Fruit fly (Drosophila melanogaster) whole organism, prepupa: ENCODE results near the gene SCCRO.
A peak's percentile ranks its signal among the peaks of the same experiment; 100 is the strongest.

ENCODE experiments used
- Blimp-1 ChIP-seq: fragments of 200-800 bp; sonication (Bioruptor generic); optimal IDR thresholded peaks from 3 replicates; lab custom pipeline; 2017; ENCODE audit warnings: missing biosample characterization, missing genetic modification characterization, mild to moderate bottlenecking, moderate library complexity, missing genetic modification reagents
- CG10631 ChIP-seq: fragments of 200-800 bp; sonication (Bioruptor generic); optimal IDR thresholded peaks from 2 replicates; lab custom pipeline; 2016; ENCODE audit warnings: missing biosample characterization, missing genetic modification characterization
- CG10669 ChIP-seq: fragments of 200-800 bp; sonication (Bioruptor generic); optimal IDR thresholded peaks from 3 replicates; lab custom pipeline; 2018; ENCODE audit warnings: missing biosample characterization, mild to moderate bottlenecking, missing genetic modification characterization, moderate library complexity
- CG11294 ChIP-seq: fragments of 200-800 bp; sonication (Bioruptor generic); IDR thresholded peaks from 2 replicates; pipeline ENCODE4 v1.3.6; 2022; ENCODE audit warnings: missing biosample characterization, missing genetic modification characterization
- CG11762 ChIP-seq: fragments of 200-800 bp; sonication (Bioruptor generic); optimal IDR thresholded peaks from 3 replicates; lab custom pipeline; 2016; ENCODE audit warnings: missing biosample characterization, missing genetic modification characterization; ENCODE audit not compliant: insufficient read depth
- CG11902 ChIP-seq: fragments of 200-800 bp; sonication (Bioruptor generic); optimal IDR thresholded peaks from 3 replicates; lab custom pipeline; 2016; ENCODE audit warnings: missing biosample characterization, missing genetic modification characterization
- CG15336 ChIP-seq: fragments of 200-800 bp; sonication (Bioruptor generic); IDR thresholded peaks from 2 replicates; pipeline ENCODE4 v1.3.6; 2022; ENCODE audit warnings: missing biosample characterization, missing genetic modification characterization
- CG1621 ChIP-seq: fragments of 200-800 bp; sonication (Bioruptor generic); optimal IDR thresholded peaks from 3 replicates; lab custom pipeline; 2018; ENCODE audit warnings: missing biosample characterization, mild to moderate bottlenecking, missing genetic modification characterization
- CG16779 ChIP-seq: fragments of 200-800 bp; sonication (Bioruptor generic); optimal IDR thresholded peaks from 3 replicates; lab custom pipeline; 2017; ENCODE audit warnings: missing biosample characterization, mild to moderate bottlenecking, missing genetic modification characterization
- CG3032 ChIP-seq: fragments of 200-800 bp; optimal IDR thresholded peaks from 2 replicates; lab custom pipeline; 2019; ENCODE audit warnings: missing biosample characterization, mild to moderate bottlenecking, missing genetic modification characterization, moderate library complexity
- CG31627 ChIP-seq: fragments of 200-800 bp; sonication (Bioruptor generic); optimal IDR thresholded peaks from 3 replicates; lab custom pipeline; 2016; ENCODE audit warnings: missing biosample characterization, missing genetic modification characterization
- CG32006 ChIP-seq: fragments of 200-800 bp; sonication (Bioruptor generic); optimal IDR thresholded peaks from 3 replicates; lab custom pipeline; 2017; ENCODE audit warnings: missing biosample characterization, mild to moderate bottlenecking, missing genetic modification characterization
- CG34406 ChIP-seq: fragments of 200-800 bp; sonication (Bioruptor generic); optimal IDR thresholded peaks from 3 replicates; lab custom pipeline; 2016; ENCODE audit warnings: missing biosample characterization, missing genetic modification characterization
- CG3919 ChIP-seq: fragments of 200-800 bp; sonication (Bioruptor generic); optimal IDR thresholded peaks from 3 replicates; lab custom pipeline; 2016; ENCODE audit warnings: missing biosample characterization, missing genetic modification characterization
- CG4318 ChIP-seq: fragments of 200-800 bp; sonication (Bioruptor generic); optimal IDR thresholded peaks from 3 replicates; lab custom pipeline; 2017; ENCODE audit warnings: missing biosample characterization, mild to moderate bottlenecking, missing genetic modification characterization
- CG6276 ChIP-seq: fragments of 200-800 bp; sonication (Bioruptor generic); optimal IDR thresholded peaks from 2 replicates; lab custom pipeline; 2017; ENCODE audit warnings: missing biosample characterization, mild to moderate bottlenecking, missing genetic modification characterization
- CG6792 ChIP-seq: fragments of 200-800 bp; sonication (Bioruptor generic); optimal IDR thresholded peaks from 3 replicates; lab custom pipeline; 2016; ENCODE audit warnings: missing biosample characterization, missing genetic modification characterization
- CG6808 ChIP-seq: fragments of 200-800 bp; sonication (Bioruptor generic); optimal IDR thresholded peaks from 3 replicates; lab custom pipeline; 2017; ENCODE audit warnings: missing biosample characterization, missing genetic modification characterization, mild to moderate bottlenecking, moderate library complexity, missing genetic modification reagents
- CG6854 ChIP-seq: fragments of 200-800 bp; sonication (Bioruptor generic); optimal IDR thresholded peaks from 2 replicates; lab custom pipeline; 2017; ENCODE audit warnings: missing biosample characterization, mild to moderate bottlenecking, missing genetic modification characterization
- CG7368 ChIP-seq: fragments of 200-800 bp; sonication (Bioruptor generic); optimal IDR thresholded peaks from 3 replicates; lab custom pipeline; 2016; ENCODE audit warnings: missing biosample characterization, missing genetic modification characterization
- CG8119 ChIP-seq: fragments of 200-800 bp; sonication (Bioruptor generic); IDR thresholded peaks from 3 replicates; pipeline ENCODE4 v1.3.6; 2022; ENCODE audit warnings: missing biosample characterization, missing genetic modification characterization
- CG8319 ChIP-seq: fragments of 200-800 bp; sonication (Bioruptor generic); optimal IDR thresholded peaks from 3 replicates; lab custom pipeline; 2016; ENCODE audit warnings: missing biosample characterization, missing genetic modification characterization
- CG8632 ChIP-seq: fragments of 200-800 bp; sonication (Bioruptor generic); optimal IDR thresholded peaks from 3 replicates; lab custom pipeline; 2016; ENCODE audit warnings: missing biosample characterization, missing genetic modification characterization
- CG9139 ChIP-seq: fragments of 200-800 bp; sonication (Bioruptor generic); optimal IDR thresholded peaks from 3 replicates; lab custom pipeline; 2017; ENCODE audit warnings: missing biosample characterization, mild to moderate bottlenecking, missing genetic modification characterization
- Eip75B ChIP-seq: fragments of 200-800 bp; sonication (Bioruptor generic); optimal IDR thresholded peaks from 3 replicates; lab custom pipeline; 2016; ENCODE audit warnings: missing biosample characterization, missing genetic modification characterization
- Eip78C ChIP-seq: fragments of 200-800 bp; sonication (Bioruptor generic); peaks from one replicate; lab custom pipeline; 2016; ENCODE audit warnings: missing biosample characterization, missing genetic modification characterization
- Ets21C ChIP-seq: fragments of 200-800 bp; sonication (Bioruptor generic); optimal IDR thresholded peaks from 3 replicates; lab custom pipeline; 2016; ENCODE audit warnings: missing biosample characterization, missing genetic modification characterization
- Ets96B ChIP-seq: fragments of 200-800 bp; optimal IDR thresholded peaks from 2 replicates; lab custom pipeline; 2019; ENCODE audit warnings: missing biosample characterization, mild to moderate bottlenecking, missing genetic modification characterization, moderate library complexity
- Gug ChIP-seq: fragments of 200-800 bp; sonication (Bioruptor generic); IDR thresholded peaks from 2 replicates; pipeline ENCODE4 v1.3.6; 2022; ENCODE audit warnings: missing biosample characterization, missing genetic modification characterization
- Hr38 ChIP-seq: sonication (Bioruptor generic); optimal IDR thresholded peaks from 2 replicates; lab custom pipeline; 2016; ENCODE audit warnings: missing biosample characterization, missing genetic modification characterization
- Lpt ChIP-seq: fragments of 200-800 bp; sonication (Bioruptor generic); optimal IDR thresholded peaks from 3 replicates; lab custom pipeline; 2016; ENCODE audit warnings: missing biosample characterization, missing genetic modification characterization
- Met ChIP-seq: fragments of 200-800 bp; sonication (Bioruptor generic); optimal IDR thresholded peaks from 3 replicates; lab custom pipeline; 2016; ENCODE audit warnings: missing biosample characterization, missing genetic modification characterization
- Smox ChIP-seq: fragments of 200-800 bp; sonication (Bioruptor generic); optimal IDR thresholded peaks from 3 replicates; lab custom pipeline; 2016; ENCODE audit warnings: missing biosample characterization, missing genetic modification characterization
- Sox102F ChIP-seq: fragments of 200-800 bp; sonication (Bioruptor generic); optimal IDR thresholded peaks from 2 replicates; lab custom pipeline; 2016; ENCODE audit warnings: missing biosample characterization, mild to moderate bottlenecking, missing genetic modification characterization
- Sox14 ChIP-seq: fragments of 200-800 bp; sonication (Bioruptor generic); optimal IDR thresholded peaks from 3 replicates; lab custom pipeline; 2016; ENCODE audit warnings: missing biosample characterization, missing genetic modification characterization
- Sox15 ChIP-seq: fragments of 200-800 bp; sonication (Bioruptor generic); optimal IDR thresholded peaks from 3 replicates; lab custom pipeline; 2016; ENCODE audit warnings: missing biosample characterization, missing genetic modification characterization
- acj6 ChIP-seq: fragments of 200-800 bp; sonication (Bioruptor generic); optimal IDR thresholded peaks from 3 replicates; lab custom pipeline; 2016; ENCODE audit warnings: missing biosample characterization, missing genetic modification characterization
- cyc ChIP-seq: fragments of 200-800 bp; sonication (Bioruptor generic); optimal IDR thresholded peaks from 3 replicates; lab custom pipeline; 2016; ENCODE audit warnings: missing biosample characterization, missing genetic modification characterization
- dac ChIP-seq: fragments of 200-800 bp; sonication (Bioruptor generic); optimal IDR thresholded peaks from 2 replicates; lab custom pipeline; 2017; ENCODE audit warnings: missing biosample characterization, mild to moderate bottlenecking, missing genetic modification characterization
- dsx ChIP-seq: fragments of 200-800 bp; optimal IDR thresholded peaks from 3 replicates; lab custom pipeline; 2019; ENCODE audit warnings: missing biosample characterization, mild to moderate bottlenecking, missing genetic modification characterization, moderate library complexity; ENCODE audit not compliant: poor library complexity, severe bottlenecking
- eg ChIP-seq: fragments of 200-800 bp; sonication (Bioruptor generic); IDR thresholded peaks from 3 replicates; pipeline ENCODE4 v1.3.6; 2022; ENCODE audit warnings: missing biosample characterization, missing genetic modification characterization
- esn ChIP-seq: fragments of 200-800 bp; sonication (Bioruptor generic); optimal IDR thresholded peaks from 2 replicates; lab custom pipeline; 2016; ENCODE audit warnings: missing biosample characterization, mild to moderate bottlenecking, missing genetic modification characterization, moderate library complexity
- fd59A ChIP-seq: fragments of 200-800 bp; sonication (Bioruptor generic); optimal IDR thresholded peaks from 2 replicates; lab custom pipeline; 2017; ENCODE audit warnings: missing biosample characterization, mild to moderate bottlenecking, missing genetic modification characterization, missing genetic modification reagents
- fd85E ChIP-seq: fragments of 200-800 bp; sonication (Bioruptor generic); optimal IDR thresholded peaks from 3 replicates; lab custom pipeline; 2016; ENCODE audit warnings: missing biosample characterization, missing genetic modification characterization
- fkh ChIP-seq: fragments of 200-800 bp; sonication (Bioruptor generic); optimal IDR thresholded peaks from 3 replicates; lab custom pipeline; 2017; ENCODE audit warnings: missing biosample characterization, mild to moderate bottlenecking, missing genetic modification characterization, moderate library complexity
- lz ChIP-seq: fragments of 200-800 bp; sonication (Bioruptor generic); optimal IDR thresholded peaks from 3 replicates; lab custom pipeline; 2016; ENCODE audit warnings: missing biosample characterization, missing genetic modification characterization
- pdm3 ChIP-seq: fragments of 200-800 bp; sonication (Bioruptor generic); optimal IDR thresholded peaks from 3 replicates; lab custom pipeline; 2016; ENCODE audit warnings: missing biosample characterization, missing genetic modification characterization
- salr ChIP-seq, 2 experiments: fragments of 200-800 bp; sonication (Bioruptor generic); optimal IDR thresholded peaks; 3 replicates each; lab custom pipeline; 2016 to 2018; ENCODE audit warnings: missing biosample characterization in 2 of 2, missing genetic modification characterization in 2 of 2, mild to moderate bottlenecking in 1 of 2
- spab ChIP-seq: fragments of 200-800 bp; sonication (Bioruptor generic); optimal IDR thresholded peaks from 2 replicates; lab custom pipeline; 2017; ENCODE audit warnings: missing biosample characterization, mild to moderate bottlenecking, missing genetic modification characterization, missing genetic modification reagents
- ss ChIP-seq, 2 experiments: fragments of 200-800 bp; sonication (Bioruptor generic); optimal IDR thresholded peaks; 2 replicates in 1 of 2; 3 replicates in 1 of 2; lab custom pipeline; 2017 to 2018; ENCODE audit warnings: mild to moderate bottlenecking in 2 of 2, missing biosample characterization in 2 of 2, missing genetic modification characterization in 2 of 2, moderate library complexity in 1 of 2
- svp ChIP-seq: fragments of 200-800 bp; sonication (Bioruptor generic); peaks from one replicate; lab custom pipeline; 2016; ENCODE audit warnings: missing biosample characterization, missing genetic modification characterization
- topi ChIP-seq: fragments of 200-800 bp; sonication (Bioruptor generic); optimal IDR thresholded peaks from 3 replicates; lab custom pipeline; 2016; ENCODE audit warnings: missing biosample characterization, missing genetic modification characterization
- vri ChIP-seq: fragments of 200-800 bp; sonication (Bioruptor generic); optimal IDR thresholded peaks from 3 replicates; lab custom pipeline; 2016; ENCODE audit warnings: missing biosample characterization, mild to moderate bottlenecking, missing genetic modification characterization

Gene SCCRO

dm6 chr3L:15580487-15580886 is 17.3 kb downstream of the SCCRO start, which contains the start of the genes mrn and CG12301:
Gene mrn, minus strand, starts transcription at chr3L:15580537.
Gene CG12301, plus strand, starts transcription at chr3L:15580800.
- TF ChIP-seq CG6854 (GFP tag; lab: Kevin White, UChicago) (no peak), eg (peak; percentile 92), CG11762 (peak; percentile 64), CG11902 (peak; percentile 92), Met (GFP tag; lab: Kevin White, UChicago) (no peak), CG6792 (GFP tag; lab: Kevin White, UChicago) (no peak), salr (GFP tag; optimal IDR thresholded peaks at IDR 0.05; lab: Kevin White, UChicago) (no peak), cyc (GFP tag; lab: Kevin White, UChicago) (peak; percentile 70), spab (GFP tag; lab: Kevin White, UChicago) (no peak), CG8119 (GFP tag; lab: Robert Waterston, UW) (no peak), CG4318 (GFP tag; lab: Kevin White, UChicago) (no peak), CG10669 (no peak), fkh (GFP tag; lab: Kevin White, UChicago) (no peak), CG1621 (tag; lab: Kevin White, UChicago) (no peak), CG9139 (GFP tag; lab: Kevin White, UChicago) (no peak), CG3032 (tag; lab: Kevin White, UChicago) (peak; percentile 91), Sox15 (peak; percentile 65), fd85E (no peak), esn (peak; percentile 85), fd59A (GFP tag; lab: Kevin White, UChicago) (peak; percentile 13), Blimp-1 (GFP tag; lab: Kevin White, UChicago) (no peak), Smox (no peak), CG16779 (tag; lab: Kevin White, UChicago) (no peak), CG11294 (peak; percentile 87), pdm3 (GFP tag; lab: Kevin White, UChicago) (no peak), Ets96B (peak; percentile 86), vri (GFP tag; lab: Kevin White, UChicago) (no peak), acj6 (no peak), Hr38 (GFP tag; lab: Kevin White, UChicago) (peak; percentile 70), Gug (GFP tag; lab: Robert Waterston, UW) (peak; percentile 69), CG32006 (no peak), CG31627 (GFP tag; lab: Kevin White, UChicago) (peak; percentile 82), topi (GFP tag; lab: Kevin White, UChicago) (no peak), ss (GFP tag; optimal IDR thresholded peaks at IDR 0.05; lab: Kevin White, UChicago) (no peak), Sox14 (GFP tag; lab: Kevin White, UChicago) (no peak), Ets21C (GFP tag; lab: Kevin White, UChicago) (no peak), CG6808 (GFP tag; lab: Kevin White, UChicago) (no peak), CG3919 (no peak), CG10631 (GFP tag; lab: Kevin White, UChicago) (no peak), CG6276 (GFP tag; lab: Kevin White, UChicago) (no peak), Eip75B (no peak), Lpt (GFP tag; lab: Kevin White, UChicago) (no peak), svp (GFP tag; lab: Kevin White, UChicago) (no peak), Sox102F (GFP tag; lab: Kevin White, UChicago) (no peak), lz (GFP tag; lab: Kevin White, UChicago) (peak; percentile 81), Eip78C (no peak), CG8319 (no peak), CG15336 (GFP tag; lab: Robert Waterston, UW) (peak; percentile 50), dac (GFP tag; lab: Kevin White, UChicago) (no peak), CG7368 (no peak), CG34406 (GFP tag; lab: Kevin White, UChicago) (no peak), CG8632 (GFP tag; lab: Kevin White, UChicago) (no peak), dsx (no peak)
